Fruit fly (Drosophila melanogaster) whole organism, embryonic: ENCODE measurements around the gene Cnot4.
A peak's percentile ranks its signal among the peaks of the same experiment; 100 is the strongest.

ENCODE experiments used
- Asciz ChIP-seq: fragments of 200-800 bp; sonication (Bioruptor generic); optimal IDR thresholded peaks from 2 replicates; lab custom pipeline; 2017; ENCODE audit warnings: missing biosample characterization, mild to moderate bottlenecking, missing genetic modification characterization, missing genetic modification reagents
- BtbVII ChIP-seq: fragments of 200-800 bp; sonication (Bioruptor generic); optimal IDR thresholded peaks from 3 replicates; lab custom pipeline; 2017; ENCODE audit warnings: missing biosample characterization, mild to moderate bottlenecking, missing genetic modification characterization
- CG10209 ChIP-seq: fragments of 200-800 bp; sonication (Bioruptor generic); optimal IDR thresholded peaks from 3 replicates; lab custom pipeline; 2017; ENCODE audit warnings: missing biosample characterization, mild to moderate bottlenecking, missing genetic modification characterization, missing genetic modification reagents
- CG11247 ChIP-seq: fragments of 200-800 bp; sonication (Bioruptor generic); IDR thresholded peaks from 2 replicates; pipeline ENCODE4 v1.3.6; 2022; ENCODE audit warnings: missing biosample characterization, missing genetic modification characterization
- CG1602 ChIP-seq: fragments of 200-800 bp; sonication (Bioruptor generic); optimal IDR thresholded peaks from 3 replicates; lab custom pipeline; 2016; ENCODE audit warnings: missing biosample characterization, missing genetic modification characterization
- CG18262 ChIP-seq: fragments of 200-800 bp; optimal IDR thresholded peaks from 3 replicates; lab custom pipeline; 2019; ENCODE audit warnings: missing biosample characterization, mild to moderate bottlenecking, missing genetic modification characterization, moderate library complexity
- CG2712 ChIP-seq: fragments of 200-800 bp; optimal IDR thresholded peaks from 3 replicates; lab custom pipeline; 2019; ENCODE audit warnings: missing biosample characterization, mild to moderate bottlenecking, missing genetic modification characterization, moderate library complexity
- CG2875 ChIP-seq: fragments of 200-800 bp; sonication (Bioruptor generic); optimal IDR thresholded peaks from 2 replicates; lab custom pipeline; 2017; ENCODE audit warnings: missing biosample characterization, mild to moderate bottlenecking, missing genetic modification characterization, missing genetic modification reagents
- CG31441 ChIP-seq: fragments of 200-800 bp; sonication (Bioruptor generic); IDR thresholded peaks from 2 replicates; pipeline ENCODE4 v1.3.6; 2022; ENCODE audit warnings: missing biosample characterization, missing genetic modification characterization
- CG3407 ChIP-seq: fragments of 200-800 bp; sonication (Bioruptor generic); optimal IDR thresholded peaks from 2 replicates; lab custom pipeline; 2018; ENCODE audit warnings: missing biosample characterization, mild to moderate bottlenecking, missing genetic modification characterization
- CG3726 ChIP-seq: fragments of 200-800 bp; sonication (Bioruptor generic); IDR thresholded peaks from 3 replicates; pipeline ENCODE4, ENCODE4 v1.3.6; 2022; ENCODE audit warnings: missing biosample characterization, missing genetic modification characterization
- CG4730 ChIP-seq: fragments of 200-800 bp; sonication (Bioruptor generic); IDR thresholded peaks from 2 replicates; pipeline ENCODE4 v1.3.6; 2022; ENCODE audit warnings: missing biosample characterization, missing genetic modification characterization
- CG6683 ChIP-seq: fragments of 200-800 bp; sonication (Bioruptor generic); optimal IDR thresholded peaks from 2 replicates; lab custom pipeline; 2017; ENCODE audit warnings: missing biosample characterization, mild to moderate bottlenecking, missing genetic modification characterization, missing genetic modification reagents
- CG6765 ChIP-seq: fragments of 200-800 bp; sonication (Bioruptor generic); optimal IDR thresholded peaks from 3 replicates; lab custom pipeline; 2017; ENCODE audit warnings: missing biosample characterization, mild to moderate bottlenecking, missing genetic modification characterization
- CG6813 ChIP-seq: fragments of 200-800 bp; sonication (Bioruptor generic); optimal IDR thresholded peaks from 2 replicates; lab custom pipeline; 2017; ENCODE audit warnings: missing biosample characterization, missing genetic modification characterization, mild to moderate bottlenecking, moderate library complexity, missing genetic modification reagents
- CG9876 ChIP-seq: fragments of 200-800 bp; sonication (Bioruptor generic); optimal IDR thresholded peaks from 2 replicates; lab custom pipeline; 2016; ENCODE audit warnings: missing biosample characterization, missing genetic modification characterization
- CG9932 ChIP-seq: fragments of 200-800 bp; sonication (Bioruptor generic); IDR thresholded peaks from 2 replicates; pipeline ENCODE4 v1.3.6; 2022; ENCODE audit warnings: missing biosample characterization, missing genetic modification characterization
- CrebB ChIP-seq: fragments of 200-800 bp; sonication (Bioruptor generic); optimal IDR thresholded peaks from 3 replicates; lab custom pipeline; 2018; ENCODE audit warnings: missing biosample characterization, mild to moderate bottlenecking, missing genetic modification characterization
- Dip2 ChIP-seq: fragments of 200-800 bp; sonication (Bioruptor generic); IDR thresholded peaks from 2 replicates; pipeline ENCODE4 v1.3.6; 2022; ENCODE audit warnings: missing biosample characterization, missing genetic modification characterization
- Dll ChIP-seq: fragments of 200-800 bp; sonication (Bioruptor generic); IDR thresholded peaks from 4 replicates; pipeline ENCODE4 v1.3.6; 2022; ENCODE audit warnings: missing biosample characterization, missing genetic modification characterization; ENCODE audit not compliant: partially characterized antibody
- Elba2 ChIP-seq: fragments of 200-800 bp; sonication (Bioruptor generic); optimal IDR thresholded peaks from 3 replicates; lab custom pipeline; 2016; ENCODE audit warnings: missing biosample characterization, missing genetic modification characterization
- Fer2 ChIP-seq: fragments of 200-800 bp; sonication (Bioruptor generic); optimal IDR thresholded peaks from 2 replicates; lab custom pipeline; 2018; ENCODE audit warnings: missing biosample characterization, mild to moderate bottlenecking, missing genetic modification characterization, moderate library complexity
- Fer3 ChIP-seq: fragments of 200-800 bp; sonication (Bioruptor generic); optimal IDR thresholded peaks from 2 replicates; lab custom pipeline; 2018; ENCODE audit warnings: missing biosample characterization, mild to moderate bottlenecking, missing genetic modification characterization, moderate library complexity
- H2.0 ChIP-seq: fragments of 200-800 bp; sonication (Bioruptor generic); IDR thresholded peaks from 2 replicates; pipeline ENCODE4 v1.3.6; 2022; ENCODE audit warnings: missing biosample characterization, missing genetic modification characterization
- NC2α ChIP-seq: fragments of 200-800 bp; sonication (Bioruptor generic); optimal IDR thresholded peaks from 2 replicates; lab custom pipeline; 2016; ENCODE audit warnings: missing biosample characterization, missing genetic modification characterization
- NK7.1 ChIP-seq: fragments of 200-800 bp; sonication (Bioruptor generic); optimal IDR thresholded peaks from 3 replicates; lab custom pipeline; 2016; ENCODE audit warnings: missing biosample characterization, missing genetic modification characterization
- Spps ChIP-seq: fragments of 200-800 bp; sonication (Bioruptor generic); optimal IDR thresholded peaks from 2 replicates; lab custom pipeline; 2018; ENCODE audit warnings: missing biosample characterization, mild to moderate bottlenecking, missing genetic modification characterization
- Vsx1 ChIP-seq: fragments of 200-800 bp; sonication (Bioruptor generic); optimal IDR thresholded peaks from 2 replicates; lab custom pipeline; 2017; ENCODE audit warnings: missing biosample characterization, mild to moderate bottlenecking, missing genetic modification characterization, missing genetic modification reagents
- Xbp1 ChIP-seq: fragments of 200-800 bp; sonication (Bioruptor generic); optimal IDR thresholded peaks from 3 replicates; lab custom pipeline; 2016; ENCODE audit warnings: missing biosample characterization, mild to moderate bottlenecking, missing genetic modification characterization
- ap ChIP-seq: fragments of 200-800 bp; sonication (Bioruptor generic); IDR thresholded peaks from 2 replicates; pipeline ENCODE4 v1.3.6; 2022; ENCODE audit warnings: missing biosample characterization, missing genetic modification characterization
- bab2 ChIP-seq: fragments of 200-800 bp; sonication (Bioruptor generic); optimal IDR thresholded peaks from 2 replicates; lab custom pipeline; 2016; ENCODE audit warnings: missing biosample characterization, missing genetic modification characterization
- bbx ChIP-seq: fragments of 200-800 bp; sonication (Bioruptor generic); IDR thresholded peaks from 2 replicates; pipeline ENCODE4 v1.3.6; 2022; ENCODE audit warnings: missing biosample characterization, missing genetic modification characterization; ENCODE audit not compliant: partially characterized antibody
- cad ChIP-seq: fragments of >200 bp; optimal IDR thresholded peaks from 2 replicates; lab custom pipeline; 2017; ENCODE audit warnings: missing biosample characterization, missing genetic modification characterization
- da ChIP-seq: fragments of 200-800 bp; sonication (Bioruptor generic); optimal IDR thresholded peaks from 2 replicates; lab custom pipeline; 2016; ENCODE audit warnings: missing biosample characterization, missing genetic modification characterization
- dpn ChIP-seq, 2 experiments: fragments of 200-800 bp; sonication (Bioruptor generic); optimal IDR thresholded peaks; 3 replicates each; lab custom pipeline; 2016; ENCODE audit warnings: missing biosample characterization in 2 of 2, missing genetic modification characterization in 2 of 2
- fu2 ChIP-seq: fragments of 200-800 bp; sonication (Bioruptor generic); optimal IDR thresholded peaks from 2 replicates; lab custom pipeline; 2016; ENCODE audit warnings: missing biosample characterization, missing genetic modification characterization
- gsb-n ChIP-seq: fragments of 200-800 bp; sonication (Bioruptor generic); optimal IDR thresholded peaks from 3 replicates; lab custom pipeline; 2018; ENCODE audit warnings: missing biosample characterization, mild to moderate bottlenecking, missing genetic modification characterization
- jigr1 ChIP-seq: fragments of 200-800 bp; sonication (Bioruptor generic); IDR thresholded peaks from 3 replicates; pipeline ENCODE4 v1.3.6; 2022; ENCODE audit warnings: missing biosample characterization, missing genetic modification characterization
- ken ChIP-seq: fragments of 200-800 bp; sonication (Bioruptor generic); IDR thresholded peaks from 3 replicates; pipeline ENCODE4 v1.3.6; 2022; ENCODE audit warnings: missing biosample characterization, missing genetic modification characterization
- lilli ChIP-seq: fragments of 200-800 bp; sonication (Bioruptor generic); optimal IDR thresholded peaks from 3 replicates; lab custom pipeline; 2016; ENCODE audit warnings: missing biosample characterization, missing genetic modification characterization
- nerfin-1 ChIP-seq: fragments of 200-800 bp; sonication (Bioruptor generic); optimal IDR thresholded peaks from 3 replicates; lab custom pipeline; 2019; ENCODE audit warnings: missing biosample characterization, mild to moderate bottlenecking, missing genetic modification characterization, moderate library complexity
- oc ChIP-seq: fragments of 200-800 bp; sonication (Bioruptor generic); optimal IDR thresholded peaks from 2 replicates; lab custom pipeline; 2018; ENCODE audit warnings: missing biosample characterization, mild to moderate bottlenecking, missing genetic modification characterization, moderate library complexity
- org-1 ChIP-seq: fragments of 200-800 bp; sonication (Bioruptor generic); optimal IDR thresholded peaks from 2 replicates; lab custom pipeline; 2017; ENCODE audit warnings: missing biosample characterization, missing genetic modification characterization
- salm ChIP-seq: fragments of 200-800 bp; sonication (Bioruptor generic); optimal IDR thresholded peaks from 2 replicates; lab custom pipeline; 2018; ENCODE audit warnings: missing biosample characterization, mild to moderate bottlenecking, missing genetic modification characterization
- sisA ChIP-seq: fragments of 200-800 bp; sonication (Bioruptor generic); IDR thresholded peaks from 2 replicates; pipeline ENCODE4 v1.3.6; 2022; ENCODE audit warnings: missing biosample characterization, missing genetic modification characterization
- so ChIP-seq: fragments of 200-800 bp; sonication (Bioruptor generic); IDR thresholded peaks from 3 replicates; pipeline ENCODE4 v1.3.6; 2022; ENCODE audit warnings: missing biosample characterization, missing genetic modification characterization
- trem ChIP-seq: fragments of 200-800 bp; optimal IDR thresholded peaks from 3 replicates; lab custom pipeline; 2019; ENCODE audit warnings: missing biosample characterization, mild to moderate bottlenecking, missing genetic modification characterization, moderate library complexity
- twi ChIP-seq: fragments of 200-800 bp; optimal IDR thresholded peaks from 2 replicates; lab custom pipeline; 2019; ENCODE audit warnings: missing biosample characterization, mild to moderate bottlenecking, missing genetic modification characterization, moderate library complexity

The Cnot4 gene

dm6 chr2L:10375464-10376236 is 20.9 kb upstream of the Cnot4 start, which contains the start of the genes CG33303 and dpr19 (continued):
- TF ChIP-seq sisA (GFP tag; lab: Robert Waterston, UW) (0 out of 2 replicates have a peak, but pooled peaks have one; percentile 27), CG3726 (GFP tag; lab: Robert Waterston, UW) (peak; percentile 51; the same call in 1 of the 3 replicates), salm (peak; percentile 79), trem (peak; percentile 89), Xbp1 (peak; percentile 76), oc (no peak), CG6765 (peak; percentile 50), CG31441 (GFP tag; lab: Robert Waterston, UW) (peak; percentile 94), so (GFP tag; lab: Robert Waterston, UW) (0 out of 3 replicates have a peak, but pooled peaks have one; percentile 7), Asciz (GFP tag; lab: Kevin White, UChicago) (peak; percentile 9), ap (GFP tag; lab: Robert Waterston, UW) (peak; percentile 67), nerfin-1 (tag; lab: Kevin White, UChicago) (peak; percentile 76), CG1602 (GFP tag; lab: Kevin White, UChicago) (peak; percentile 52), twi (peak; percentile 71), da (GFP tag; lab: Kevin White, UChicago) (no peak), Vsx1 (GFP tag; lab: Kevin White, UChicago) (no peak), CG6813 (GFP tag; lab: Kevin White, UChicago) (peak; percentile 65), gsb-n (tag; lab: Kevin White, UChicago) (peak; percentile 82), CG11247 (GFP tag; lab: Robert Waterston, UW) (0 out of 2 replicates have a peak, but pooled peaks have one; percentile 29), NC2α (GFP tag; lab: Kevin White, UChicago) (no peak), CG4730 (GFP tag; lab: Robert Waterston, UW) (peak; percentile 36; the same call in 1 of the 2 replicates), bbx (0 out of 2 replicates have a peak, but pooled peaks have one; percentile 19), CG2712 (peak; percentile 92), dpn (GFP tag; optimal IDR thresholded peaks at IDR 0.05; lab: Kevin White, UChicago) (peak in 1 of 2 experiments; percentile 50), ken (no peak; the same call in 2 of the 3 replicates), Fer3 (peak; percentile 71), Fer2 (peak; percentile 48), BtbVII (GFP tag; lab: Kevin White, UChicago) (peak; percentile 49), CG6683 (peak; percentile 68), org-1 (no peak), NK7.1 (GFP tag; lab: Kevin White, UChicago) (no peak), cad (GFP tag; lab: Kevin White, UChicago) (no peak), fu2 (GFP tag; lab: Kevin White, UChicago) (no peak), H2.0 (GFP tag; lab: Robert Waterston, UW) (peak; percentile 35; the same call in 1 of the 2 replicates), lilli (GFP tag; lab: Kevin White, UChicago) (peak; percentile 12), Spps (tag; lab: Kevin White, UChicago) (peak; percentile 67), Dip2 (GFP tag; lab: Robert Waterston, UW) (no peak), jigr1 (no peak), CG18262 (peak; percentile 89), Dll (peak; percentile 38; the same call in 1 of the 4 replicates), CG9876 (GFP tag; lab: Kevin White, UChicago) (no peak), CrebB (tag; lab: Kevin White, UChicago) (peak; percentile 29), Elba2 (GFP tag; lab: Kevin White, UChicago) (no peak), CG2875 (GFP tag; lab: Kevin White, UChicago) (peak; percentile 36), bab2 (GFP tag; lab: Kevin White, UChicago) (no peak), CG3407 (GFP tag; lab: Kevin White, UChicago) (peak; percentile 63), CG10209 (GFP tag; lab: Kevin White, UChicago) (peak; percentile 66), CG9932 (GFP tag; lab: Robert Waterston, UW) (peak; percentile 17; the same call in 1 of the 2 replicates)
